1 fruit fly cellular context compared by ENCODE assay signal in genomic region chrX:19281271-19281670, dm6.
TF ChIP-seq lines count a peak whose summit lies in the region.

No protein-coding gene starts in this region.

TF ChIP-seq in whole organism, embryonic, 481 proteins besides CTCF, POLR2A, EP300 and RAD21 (continued from another document):
- TF ChIP-seq CG8388 (GFP tag; optimal IDR thresholded peaks at IDR 0.05; lab: Kevin White, UChicago), result peak; percentile 12
- TF ChIP-seq CG18262 (tag; optimal IDR thresholded peaks at IDR 0.05; lab: Kevin White, UChicago), result peak; percentile 18
- peak; percentile 35 for TF ChIP-seq Xbp1 (GFP tag; optimal IDR thresholded peaks at IDR 0.05; lab: Kevin White, UChicago)
- no peak for TF ChIP-seq mam (GFP tag; optimal IDR thresholded peaks at IDR 0.05; lab: Kevin White, UChicago)
- peak; percentile 66 for TF ChIP-seq Rfx (GFP tag; IDR thresholded peaks at IDR 0.05; lab: Robert Waterston, UW)
- TF ChIP-seq CG17829 (tag; optimal IDR thresholded peaks at IDR 0.05; lab: Kevin White, UChicago), result peak; percentile 16
- peak; percentile 27; the same call in 1 of the 2 replicates for TF ChIP-seq Ada2b (GFP tag; IDR thresholded peaks at IDR 0.05; lab: Robert Waterston, UW)
- TF ChIP-seq CG14441 (GFP tag; IDR thresholded peaks at IDR 0.05; lab: Robert Waterston, UW), result peak; percentile 63; the same call in 1 of the 2 replicates
- TF ChIP-seq CG31441 (GFP tag; IDR thresholded peaks at IDR 0.05; lab: Robert Waterston, UW), result peak; percentile 38; the same call in 1 of the 2 replicates
- peak; percentile 53 for TF ChIP-seq unpg (GFP tag; optimal IDR thresholded peaks at IDR 0.05; lab: Kevin White, UChicago)
- peak; percentile 37 for TF ChIP-seq lab (GFP tag; optimal IDR thresholded peaks at IDR 0.05; lab: Kevin White, UChicago)
- TF ChIP-seq Meics (GFP tag; optimal IDR thresholded peaks at IDR 0.05; lab: Kevin White, UChicago), result peak; percentile 56
- TF ChIP-seq Hsf (GFP tag; optimal IDR thresholded peaks at IDR 0.05; lab: Kevin White, UChicago), result no peak
- TF ChIP-seq CG10209 (GFP tag; optimal IDR thresholded peaks at IDR 0.05; lab: Kevin White, UChicago), result peak; percentile 6
- peak; percentile 24; the same call in 1 of the 2 replicates for TF ChIP-seq NFAT (GFP tag; IDR thresholded peaks at IDR 0.05; lab: Robert Waterston, UW)
- TF ChIP-seq tin (GFP tag; optimal IDR thresholded peaks at IDR 0.05; lab: Kevin White, UChicago), result peak; percentile 3
- TF ChIP-seq Fer3 (tag; optimal IDR thresholded peaks at IDR 0.05; lab: Kevin White, UChicago), result peak; percentile 14
- TF ChIP-seq zfh1 (GFP tag; IDR thresholded peaks at IDR 0.05; lab: Robert Waterston, UW), result peak; percentile 50; the same call in 1 of the 3 replicates
- peak; percentile 5 for TF ChIP-seq CG12219 (GFP tag; optimal IDR thresholded peaks at IDR 0.05; lab: Kevin White, UChicago)
- TF ChIP-seq CoRest (tag; optimal IDR thresholded peaks at IDR 0.05; lab: Kevin White, UChicago), result peak; percentile 14
- TF ChIP-seq Sry-β (GFP tag; optimal IDR thresholded peaks at IDR 0.05; lab: Kevin White, UChicago), result no peak
- TF ChIP-seq CG6813 (GFP tag; optimal IDR thresholded peaks at IDR 0.05; lab: Kevin White, UChicago), result peak; percentile 37
- peak; percentile 40 for TF ChIP-seq bcd (GFP tag; optimal IDR thresholded peaks at IDR 0.05; lab: Kevin White, UChicago)
- peak; percentile 17; the same call in 1 of the 3 replicates for TF ChIP-seq Aef1 (GFP tag; IDR thresholded peaks at IDR 0.05; lab: Robert Waterston, UW)
- TF ChIP-seq gem (tag; optimal IDR thresholded peaks at IDR 0.05; lab: Kevin White, UChicago), result peak; percentile 63
